Worm (Caenorhabditis elegans): Measurements from ENCODE around the gene sod-4.

- no peak for TF ChIP-seq lin-13 (tag; optimal IDR thresholded peaks at IDR 0.05)
- TF ChIP-seq zip-8 (tag; optimal IDR thresholded peaks at IDR 0.05) = no peak
- TF ChIP-seq nhr-28 (tag; optimal IDR thresholded peaks at IDR 0.05) = no peak
- no peak for TF ChIP-seq elt-3 (tag; optimal IDR thresholded peaks at IDR 0.05)
- no peak for TF ChIP-seq bed-3 (GFP tag; optimal IDR thresholded peaks at IDR 0.05)
- no peak for TF ChIP-seq nhr-76 (tag; optimal IDR thresholded peaks at IDR 0.05)
- TF ChIP-seq blmp-1 (tag; optimal IDR thresholded peaks at IDR 0.05) = no peak
- TF ChIP-seq unc-62 (GFP tag; optimal IDR thresholded peaks at IDR 0.05) = no peak
Measured at ce11 chrIII:9523581-9523980, 23.4 kb upstream of the sod-4 start, which contains the start of gene mrps-23.

All from whole organism, mixed stage, embryonic.